Worm (Caenorhabditis elegans) whole organism, L2 larva: ENCODE measurements around the gene F19G12.4.

Experiments
- R02D3.7 ChIP-seq: fragments of 150-350 bp; optimal IDR thresholded peaks from 2 replicates; lab custom pipeline; 2014; ENCODE audit warnings: missing biosample characterization, missing genetic modification characterization
- elt-1 ChIP-seq: fragments of 150-350 bp; optimal IDR thresholded peaks from 2 replicates; lab custom pipeline; 2014; ENCODE audit warnings: missing biosample characterization, missing genetic modification characterization
- fos-1 ChIP-seq: fragments of 150-350 bp; optimal IDR thresholded peaks from 2 replicates; lab custom pipeline; 2014; ENCODE audit warnings: missing biosample characterization, missing genetic modification characterization
- mdl-1 ChIP-seq, 2 experiments: fragments of 150-350 bp in 1 of 2; sonication (generic microtip) in 1 of 2; optimal IDR thresholded peaks; 2 replicates each; lab custom pipeline; 2017; ENCODE audit warnings: missing biosample characterization in 2 of 2, missing genetic modification characterization in 2 of 2
- nhr-11 ChIP-seq: fragments of 150-350 bp; optimal IDR thresholded peaks from 2 replicates; lab custom pipeline; 2014; ENCODE audit warnings: missing biosample characterization, missing genetic modification characterization

ce11 chrX:1441602-1442183 is 24.6 kb downstream of the F19G12.4 start:
- TF ChIP-seq nhr-11 (tag; lab: Kevin White, UChicago) (no peak), mdl-1 (tag; optimal IDR thresholded peaks at IDR 0.05; lab: Kevin White, UChicago) (no peak), elt-1 (tag; lab: Kevin White, UChicago) (no peak), fos-1 (tag; lab: Kevin White, UChicago) (no peak), R02D3.7 (no peak)
